Fruit fly (Drosophila melanogaster) whole organism, embryonic: ENCODE measurements around the gene DIP2.

Experiments
- CG10654 ChIP-seq: fragments of 200-800 bp; sonication (Bioruptor generic); optimal IDR thresholded peaks from 2 replicates; lab custom pipeline; 2016; ENCODE audit warnings: missing biosample characterization, missing genetic modification characterization
- CG12071 ChIP-seq: fragments of 200-800 bp; sonication (Bioruptor generic); optimal IDR thresholded peaks from 3 replicates; lab custom pipeline; 2018; ENCODE audit warnings: missing biosample characterization, mild to moderate bottlenecking, missing genetic modification characterization
- CG12391 ChIP-seq: fragments of 200-800 bp; sonication (Bioruptor generic); optimal IDR thresholded peaks from 3 replicates; lab custom pipeline; 2018; ENCODE audit warnings: missing biosample characterization, mild to moderate bottlenecking, missing genetic modification characterization, moderate library complexity
- CG13123 ChIP-seq: fragments of 200-800 bp; sonication (Bioruptor generic); optimal IDR thresholded peaks from 2 replicates; lab custom pipeline; 2016; ENCODE audit warnings: missing biosample characterization, missing genetic modification characterization
- CG14014 ChIP-seq: fragments of 200-800 bp; sonication (Bioruptor generic); IDR thresholded peaks from 2 replicates; pipeline ENCODE4 v1.3.6; 2022; ENCODE audit warnings: missing biosample characterization, missing genetic modification characterization
- CG14965 ChIP-seq: fragments of 200-800 bp; sonication (Bioruptor generic); optimal IDR thresholded peaks from 2 replicates; lab custom pipeline; 2016; ENCODE audit warnings: missing biosample characterization, missing genetic modification characterization, borderline replicate concordance
- CG15011 ChIP-seq: fragments of 200-800 bp; sonication (Bioruptor generic); optimal IDR thresholded peaks from 3 replicates; lab custom pipeline; 2018; ENCODE audit warnings: missing biosample characterization, mild to moderate bottlenecking, missing genetic modification characterization
- CG17385 ChIP-seq: fragments of 200-800 bp; sonication (Bioruptor generic); optimal IDR thresholded peaks from 3 replicates; lab custom pipeline; 2018; ENCODE audit warnings: missing biosample characterization, mild to moderate bottlenecking, missing genetic modification characterization
- CG30020 ChIP-seq: fragments of 200-800 bp; optimal IDR thresholded peaks from 2 replicates; lab custom pipeline; 2019; ENCODE audit warnings: missing biosample characterization, mild to moderate bottlenecking, missing genetic modification characterization, moderate library complexity
- CG3281 ChIP-seq: fragments of 200-800 bp; sonication (Bioruptor generic); optimal IDR thresholded peaks from 3 replicates; lab custom pipeline; 2017; ENCODE audit warnings: missing biosample characterization, mild to moderate bottlenecking, missing genetic modification characterization
- CG34422 ChIP-seq: fragments of 200-800 bp; sonication (Bioruptor generic); IDR thresholded peaks from 3 replicates; pipeline ENCODE4 v1.3.6; 2022; ENCODE audit warnings: missing biosample characterization, missing genetic modification characterization
- CG3995 ChIP-seq: fragments of 200-800 bp; sonication (Bioruptor generic); optimal IDR thresholded peaks from 3 replicates; lab custom pipeline; 2016; ENCODE audit warnings: missing biosample characterization, missing genetic modification characterization
- CG43689 ChIP-seq: fragments of 200-800 bp; sonication (Bioruptor generic); IDR thresholded peaks from 2 replicates; pipeline ENCODE4 v1.3.6; 2022; ENCODE audit warnings: missing biosample characterization, missing genetic modification characterization
- CG4404 ChIP-seq: fragments of 200-800 bp; sonication (Bioruptor generic); IDR thresholded peaks from 2 replicates; pipeline ENCODE4 v1.3.6; 2022; ENCODE audit warnings: missing biosample characterization, missing genetic modification characterization
- CG4707 ChIP-seq: fragments of 200-800 bp; sonication (Bioruptor generic); optimal IDR thresholded peaks from 2 replicates; lab custom pipeline; 2018; ENCODE audit warnings: missing biosample characterization, mild to moderate bottlenecking, missing genetic modification characterization, moderate library complexity
- CG4854 ChIP-seq: fragments of 200-800 bp; sonication (Bioruptor generic); optimal IDR thresholded peaks from 2 replicates; lab custom pipeline; 2016; ENCODE audit warnings: missing biosample characterization, missing genetic modification characterization, inconsistent platforms
- CG8290 ChIP-seq, 3 experiments: fragments of 200-800 bp; sonication (Bioruptor generic); optimal IDR thresholded peaks; 2 replicates each; lab custom pipeline; 2016 to 2019; ENCODE audit warnings: missing biosample characterization in 3 of 3, missing genetic modification characterization in 3 of 3, mild to moderate bottlenecking in 2 of 3, moderate library complexity in 1 of 3
- CG9609 ChIP-seq: fragments of 200-800 bp; sonication (Bioruptor generic); optimal IDR thresholded peaks from 3 replicates; lab custom pipeline; 2016; ENCODE audit warnings: missing biosample characterization, missing genetic modification characterization
- CG9797 ChIP-seq: fragments of 200-800 bp; sonication (Bioruptor generic); optimal IDR thresholded peaks from 3 replicates; lab custom pipeline; 2018; ENCODE audit warnings: missing biosample characterization, mild to moderate bottlenecking, missing genetic modification characterization
- CTCF ChIP-seq: fragments of 200-800 bp; sonication (Bioruptor generic); optimal IDR thresholded peaks from 2 replicates; lab custom pipeline; 2017; ENCODE audit warnings: missing biosample characterization, mild to moderate bottlenecking, missing genetic modification characterization, moderate library complexity
- CoRest ChIP-seq: fragments of 200-800 bp; sonication (Bioruptor generic); optimal IDR thresholded peaks from 3 replicates; lab custom pipeline; 2018; ENCODE audit warnings: missing biosample characterization, mild to moderate bottlenecking, missing genetic modification characterization, moderate library complexity
- Dll ChIP-seq: fragments of 200-800 bp; sonication (Bioruptor generic); IDR thresholded peaks from 4 replicates; pipeline ENCODE4 v1.3.6; 2022; ENCODE audit warnings: missing biosample characterization, missing genetic modification characterization; ENCODE audit not compliant: partially characterized antibody
- Dp ChIP-seq: fragments of 200-800 bp; sonication (Bioruptor generic); optimal IDR thresholded peaks from 2 replicates; lab custom pipeline; 2018; ENCODE audit warnings: missing biosample characterization, mild to moderate bottlenecking, missing genetic modification characterization, moderate library complexity
- Gsc ChIP-seq: fragments of 200-800 bp; sonication (Bioruptor generic); IDR thresholded peaks from 2 replicates; pipeline ENCODE4 v1.3.6; 2022; ENCODE audit warnings: missing biosample characterization, missing genetic modification characterization
- HLH3B ChIP-seq: fragments of 200-800 bp; sonication (Bioruptor generic); IDR thresholded peaks from 2 replicates; pipeline ENCODE4 v1.3.6; 2022; ENCODE audit warnings: missing biosample characterization, missing genetic modification characterization
- Nf-YA ChIP-seq: fragments of 200-800 bp; sonication (Bioruptor generic); IDR thresholded peaks from 2 replicates; pipeline ENCODE4 v1.3.6; 2022; ENCODE audit warnings: missing biosample characterization, missing genetic modification characterization
- Poxn ChIP-seq: fragments of 200-800 bp; sonication (Bioruptor generic); IDR thresholded peaks from 2 replicates; pipeline ENCODE4 v1.3.6; 2022; ENCODE audit warnings: missing biosample characterization, missing genetic modification characterization
- Ptx1 ChIP-seq: fragments of 200-800 bp; sonication (Bioruptor generic); IDR thresholded peaks from 2 replicates; pipeline ENCODE4 v1.3.6; 2022; ENCODE audit warnings: missing biosample characterization, missing genetic modification characterization
- Sry-β ChIP-seq: fragments of 200-800 bp; sonication (Bioruptor generic); optimal IDR thresholded peaks from 2 replicates; lab custom pipeline; 2018; ENCODE audit warnings: missing biosample characterization, mild to moderate bottlenecking, missing genetic modification characterization, moderate library complexity
- Trl ChIP-seq, 3 experiments: fragments of >200 bp in 2 of 3; fragments of 200-800 bp in 1 of 3; sonication (Bioruptor generic) in 1 of 3; optimal IDR thresholded peaks; 2 replicates in 1 of 3; 3 replicates in 2 of 3; lab custom pipeline; 2016 to 2017; ENCODE audit warnings: missing biosample characterization in 1 of 3, missing genetic modification characterization in 1 of 3
- al ChIP-seq: fragments of 200-800 bp; sonication (Bioruptor generic); IDR thresholded peaks from 2 replicates; pipeline ENCODE4 v1.3.6; 2022; ENCODE audit warnings: missing biosample characterization, missing genetic modification characterization
- chn ChIP-seq: fragments of 200-800 bp; sonication (Bioruptor generic); optimal IDR thresholded peaks from 2 replicates; lab custom pipeline; 2016; ENCODE audit warnings: missing biosample characterization, missing genetic modification characterization
- da ChIP-seq: fragments of 200-800 bp; sonication (Bioruptor generic); optimal IDR thresholded peaks from 2 replicates; lab custom pipeline; 2016; ENCODE audit warnings: missing biosample characterization, missing genetic modification characterization
- dati ChIP-seq: fragments of 200-800 bp; sonication (Bioruptor generic); IDR thresholded peaks from 2 replicates; pipeline ENCODE4 v1.3.6; 2022; ENCODE audit warnings: missing biosample characterization, missing genetic modification characterization
- dysf ChIP-seq: fragments of 200-800 bp; sonication (Bioruptor generic); IDR thresholded peaks from 3 replicates; pipeline ENCODE4 v1.3.6; 2022; ENCODE audit warnings: missing biosample characterization, missing genetic modification characterization
- gem ChIP-seq: fragments of 200-800 bp; sonication (Bioruptor generic); optimal IDR thresholded peaks from 2 replicates; lab custom pipeline; 2019; ENCODE audit warnings: missing biosample characterization, mild to moderate bottlenecking, missing genetic modification characterization, moderate library complexity
- hb ChIP-seq: fragments of 200-800 bp; sonication (Bioruptor generic); IDR thresholded peaks from 3 replicates; pipeline ENCODE4 v1.3.6; 2022; ENCODE audit warnings: missing biosample characterization, missing genetic modification characterization; ENCODE audit not compliant: partially characterized antibody
- hkb ChIP-seq, 2 experiments: fragments of 200-800 bp in 1 of 2; fragments of >200 bp in 1 of 2; sonication (Bioruptor generic) in 1 of 2; IDR thresholded peaks in 1 of 2; optimal IDR thresholded peaks in 1 of 2; 2 replicates each; pipeline versions ENCODE4 v1.3.6 to Lab custom; 2017 to 2022; ENCODE audit warnings: missing biosample characterization in 1 of 2, missing genetic modification characterization in 1 of 2
- lola ChIP-seq, 3 experiments: fragments of >200 bp in 2 of 3; fragments of 200-800 bp in 1 of 3; sonication (Bioruptor generic) in 1 of 3; optimal IDR thresholded peaks; 2 replicates each; lab custom pipeline; 2017 to 2019; ENCODE audit warnings: missing biosample characterization in 3 of 3, missing genetic modification characterization in 3 of 3, mild to moderate bottlenecking in 1 of 3, moderate library complexity in 1 of 3
- pb ChIP-seq: fragments of 200-800 bp; sonication (Bioruptor generic); optimal IDR thresholded peaks from 3 replicates; lab custom pipeline; 2016; ENCODE audit warnings: missing biosample characterization, missing genetic modification characterization
- peb ChIP-seq: fragments of 200-800 bp; sonication (Bioruptor generic); IDR thresholded peaks from 2 replicates; pipeline ENCODE4 v1.3.6; 2022; ENCODE audit warnings: missing biosample characterization, missing genetic modification characterization
- repo ChIP-seq: fragments of 200-800 bp; sonication (Bioruptor generic); optimal IDR thresholded peaks from 2 replicates; lab custom pipeline; 2016; ENCODE audit warnings: missing biosample characterization, missing genetic modification characterization
- run ChIP-seq: fragments of 200-800 bp; sonication (Bioruptor generic); optimal IDR thresholded peaks from 3 replicates; lab custom pipeline; 2018; ENCODE audit warnings: missing biosample characterization, mild to moderate bottlenecking, missing genetic modification characterization
- scrt ChIP-seq: fragments of 200-800 bp; sonication (Bioruptor generic); optimal IDR thresholded peaks from 2 replicates; lab custom pipeline; 2018; ENCODE audit warnings: missing biosample characterization, mild to moderate bottlenecking, missing genetic modification characterization, moderate library complexity
- sens-2 ChIP-seq: fragments of 200-800 bp; sonication (Bioruptor generic); IDR thresholded peaks from 2 replicates; pipeline ENCODE4 v1.3.6; 2022; ENCODE audit warnings: missing biosample characterization, missing genetic modification characterization
- sima ChIP-seq: fragments of 200-800 bp; sonication (Bioruptor generic); optimal IDR thresholded peaks from 2 replicates; lab custom pipeline; 2016; ENCODE audit warnings: missing biosample characterization, missing genetic modification characterization
- slou ChIP-seq: fragments of 200-800 bp; sonication (Bioruptor generic); optimal IDR thresholded peaks from 3 replicates; lab custom pipeline; 2016; ENCODE audit warnings: missing biosample characterization, missing genetic modification characterization
- stc ChIP-seq: fragments of 200-800 bp; sonication (Bioruptor generic); IDR thresholded peaks from 2 replicates; pipeline ENCODE4 v1.3.6; 2022; ENCODE audit warnings: missing biosample characterization, missing genetic modification characterization
- tx ChIP-seq: fragments of 200-800 bp; sonication (Bioruptor generic); optimal IDR thresholded peaks from 2 replicates; lab custom pipeline; 2016; ENCODE audit warnings: missing biosample characterization, missing genetic modification characterization

The DIP2 gene

DNA sequence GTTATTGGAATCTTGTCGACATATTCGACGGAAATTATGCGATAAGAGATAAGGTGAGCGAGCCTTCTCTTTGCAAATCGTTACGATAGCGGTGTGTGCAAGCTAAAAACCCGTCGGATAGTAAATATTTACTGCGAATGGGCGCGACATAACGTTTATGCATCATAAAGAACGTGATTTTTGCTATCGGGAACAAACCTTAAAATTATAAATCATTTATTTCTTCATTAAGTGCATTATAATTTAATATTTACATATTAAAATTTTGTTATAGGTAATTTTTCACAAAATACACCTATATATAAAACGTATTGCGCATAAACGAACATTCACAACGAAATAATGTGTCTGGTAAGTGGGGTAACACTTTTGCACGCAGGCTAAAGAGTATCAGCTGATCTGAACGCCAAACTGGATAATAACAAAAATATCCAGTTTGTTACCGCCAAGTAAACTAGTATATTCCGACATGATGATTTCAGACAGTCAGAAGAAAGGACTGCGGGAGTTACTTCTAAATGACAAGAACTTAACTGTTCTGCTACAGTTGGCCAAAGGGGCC is 52.0 kb downstream of the DIP2 start, which contains the start of the genes Gk1 and CG13876 (continued):
- TF ChIP-seq CG15011 (GFP tag; lab: Kevin White, UChicago) (no peak), pb (no peak), CG9797 (peak; percentile 24), dysf (GFP tag; lab: Robert Waterston, UW) (peak; percentile 95), CG34422 (GFP tag; lab: Robert Waterston, UW) (peak; percentile 93), chn (peak; percentile 69), CG9609 (GFP tag; lab: Kevin White, UChicago) (peak; percentile 28), Trl (optimal IDR thresholded peaks at IDR 0.05; lab: Kevin White, UChicago) (peak in 1 of 2 experiments; percentile 9), Trl (GFP tag; optimal IDR thresholded peaks at IDR 0.05; lab: Kevin White, UChicago) (peak; percentile 5), repo (GFP tag; lab: Kevin White, UChicago) (no peak), CG8290 (GFP tag; optimal IDR thresholded peaks at IDR 0.05; lab: Kevin White, UChicago) (peak; percentile 74), CG8290 (tag; optimal IDR thresholded peaks at IDR 0.05; lab: Kevin White, UChicago) (peak in 1 of 2 experiments; percentile 75), stc (GFP tag; lab: Robert Waterston, UW) (peak; percentile 96), CG4854 (GFP tag; lab: Kevin White, UChicago) (peak; percentile 69), CG13123 (peak; percentile 86), da (GFP tag; lab: Kevin White, UChicago) (no peak), CG4404 (GFP tag; lab: Robert Waterston, UW) (peak; percentile 65), run (tag; lab: Kevin White, UChicago) (peak; percentile 92), CoRest (tag; lab: Kevin White, UChicago) (peak; percentile 97), CG12071 (peak; percentile 88), al (GFP tag; lab: Robert Waterston, UW) (peak; percentile 89), sens-2 (GFP tag; lab: Robert Waterston, UW) (peak; percentile 84), HLH3B (GFP tag; lab: Robert Waterston, UW) (peak; percentile 94), CG30020 (tag; lab: Kevin White, UChicago) (peak; percentile 85), CG4707 (GFP tag; lab: Kevin White, UChicago) (peak; percentile 76), CG17385 (GFP tag; lab: Kevin White, UChicago) (peak; percentile 92), tx (no peak), CG10654 (GFP tag; lab: Kevin White, UChicago) (peak; percentile 90), gem (tag; lab: Kevin White, UChicago) (peak; percentile 98), Poxn (GFP tag; lab: Robert Waterston, UW) (peak; percentile 64; the same call in 1 of the 2 replicates), CG43689 (GFP tag; lab: Robert Waterston, UW) (peak; percentile 84), CG12391 (tag; lab: Kevin White, UChicago) (peak; percentile 98), Sry-β (GFP tag; lab: Kevin White, UChicago) (peak; percentile 30), scrt (GFP tag; lab: Kevin White, UChicago) (peak; percentile 93), Nf-YA (GFP tag; lab: Robert Waterston, UW) (peak; percentile 89), dati (GFP tag; lab: Robert Waterston, UW) (peak; percentile 57; the same call in 1 of the 2 replicates), CG3995 (GFP tag; lab: Kevin White, UChicago) (peak; percentile 79), CG3281 (GFP tag; lab: Kevin White, UChicago) (peak; percentile 96), Dll (GFP tag; lab: Robert Waterston, UW) (no peak), peb (peak; percentile 78), lola (GFP tag; optimal IDR thresholded peaks at IDR 0.05; lab: Kevin White, UChicago) (peak in 1 of 3 experiments; percentile 94), Dp (GFP tag; lab: Kevin White, UChicago) (peak; percentile 33), slou (GFP tag; lab: Kevin White, UChicago) (peak; percentile 72), hb (GFP tag; lab: Robert Waterston, UW) (no peak), Gsc (no peak), hkb (optimal IDR thresholded peaks at IDR 0.05; lab: Kevin White, UChicago) (no peak), hkb (GFP tag; IDR thresholded peaks at IDR 0.05; lab: Robert Waterston, UW) (peak; percentile 96), CG14965 (no peak), Ptx1 (GFP tag; lab: Robert Waterston, UW) (peak; percentile 93), sima (no peak), CTCF (GFP tag; lab: Kevin White, UChicago) (peak; percentile 25), CG14014 (peak; percentile 96)
